Worm (Caenorhabditis elegans): ENCODE data around the gene Y46G5A.18.
A peak's percentile ranks its signal among the peaks of the same experiment; 100 is the strongest.

The Y46G5A.18 gene

DNA sequence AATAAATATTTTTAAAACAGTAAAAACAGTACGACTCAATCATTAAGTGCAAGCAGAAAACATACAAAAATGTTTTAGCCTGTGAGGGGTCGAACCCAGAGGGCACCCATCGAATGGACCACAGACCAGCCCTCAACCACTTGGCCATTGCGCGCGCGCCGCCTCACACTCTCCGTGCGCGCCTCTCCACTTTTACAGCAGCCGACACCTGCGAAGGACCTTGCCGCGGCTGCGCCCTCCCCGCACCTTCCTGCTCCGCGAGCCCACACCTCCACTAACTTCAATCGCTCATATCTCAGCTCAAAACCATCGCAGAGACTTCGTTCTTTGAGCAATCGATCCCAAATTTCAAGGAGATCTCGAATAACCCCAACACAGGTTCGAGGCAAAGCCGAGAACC lies 26.7 kb downstream of the Y46G5A.18 start:
- TF ChIP-seq elt-2 (tag; optimal IDR thresholded peaks at IDR 0.05) (peak; percentile 21), snpc-4 (tag; optimal IDR thresholded peaks at IDR 0.05) (peak; percentile 97), lin-15B (tag; optimal IDR thresholded peaks at IDR 0.05) (peak; percentile 53), nfya-1 (tag; optimal IDR thresholded peaks at IDR 0.05; ENCODE audit: insufficient read depth) (peak; percentile 50), lin-39 (tag; optimal IDR thresholded peaks at IDR 0.05) (peak; percentile 75), nhr-25 (tag; optimal IDR thresholded peaks at IDR 0.05) (peak; percentile 39), tbx-2 (tag; optimal IDR thresholded peaks at IDR 0.05) (peak; percentile 8)

DNA sequence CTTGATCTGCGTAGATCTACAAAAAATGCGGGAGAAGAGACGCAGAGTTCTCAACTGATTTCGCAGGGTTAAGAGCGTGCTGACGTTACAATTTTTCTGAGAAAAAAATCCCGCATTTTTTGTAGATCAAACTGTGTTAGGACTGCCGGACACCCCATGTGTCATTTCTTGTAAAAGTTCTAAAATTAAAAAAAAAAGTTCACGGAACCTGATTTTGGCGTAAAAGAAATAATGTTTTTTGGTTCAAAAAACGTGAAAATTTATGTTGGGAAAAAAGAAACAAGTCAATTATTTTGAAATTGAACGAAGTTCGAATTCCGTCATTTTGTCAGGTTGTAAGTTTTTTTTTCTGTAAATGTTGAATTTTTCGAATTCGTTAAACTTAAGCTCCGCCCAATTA lies 28.7 kb downstream of the Y46G5A.18 start, which contains the start of gene Y46G5A.34:
Y46G5A.34 (plus strand) TSS at position 301 of the 400 bp plus-strand sequence.
- TF ChIP-seq nhr-43 (tag; optimal IDR thresholded peaks at IDR 0.05; ENCODE audit: poor library complexity, severe bottlenecking) (no peak), ama-1 (optimal IDR thresholded peaks at IDR 0.05) (no peak), tbx-2 (tag; optimal IDR thresholded peaks at IDR 0.05) (no peak), nhr-67 (tag; optimal IDR thresholded peaks at IDR 0.05) (no peak), unc-39 (tag; optimal IDR thresholded peaks at IDR 0.05) (no peak), nhr-25 (tag; optimal IDR thresholded peaks at IDR 0.05) (no peak), jun-1 (tag; optimal IDR thresholded peaks at IDR 0.05) (no peak), eor-1 (tag; optimal IDR thresholded peaks at IDR 0.05) (no peak), zag-1 (tag; optimal IDR thresholded peaks at IDR 0.05) (no peak), pqm-1 (tag; optimal IDR thresholded peaks at IDR 0.05) (no peak), fkh-2 (tag; optimal IDR thresholded peaks at IDR 0.05) (no peak), snpc-4 (tag; optimal IDR thresholded peaks at IDR 0.05) (no peak), skn-1 (tag; optimal IDR thresholded peaks at IDR 0.05) (no peak)

DNA sequence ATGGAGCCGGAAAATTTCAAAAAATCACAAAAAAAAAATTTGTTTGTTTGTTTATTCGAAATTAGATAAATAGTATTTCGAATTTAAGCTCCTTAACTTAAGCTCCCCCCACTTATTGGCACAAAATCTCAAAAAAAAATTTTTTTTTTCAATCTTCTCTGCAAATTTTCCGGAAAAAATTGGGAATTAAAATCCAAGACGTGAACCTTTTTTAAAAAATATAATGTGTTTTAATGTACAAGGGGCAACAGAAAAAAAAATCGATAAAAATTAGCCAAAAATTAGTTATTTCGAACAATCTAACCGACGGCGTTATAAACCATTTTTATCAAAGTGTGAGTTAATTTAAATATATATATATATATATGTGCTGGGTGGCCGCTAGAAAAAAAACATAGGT lies 30.7 kb downstream of the Y46G5A.18 start, which contains the start of gene Y46G5A.14:
Y46G5A.14 (plus strand) TSS at position 301 of the 400 bp plus-strand sequence.
- TF ChIP-seq elt-1 (tag; optimal IDR thresholded peaks at IDR 0.05) (no peak), lin-15B (tag; optimal IDR thresholded peaks at IDR 0.05) (no peak), hmg-11 (tag; optimal IDR thresholded peaks at IDR 0.05) (no peak), nhr-237 (tag; optimal IDR thresholded peaks at IDR 0.05) (no peak)

DNA sequence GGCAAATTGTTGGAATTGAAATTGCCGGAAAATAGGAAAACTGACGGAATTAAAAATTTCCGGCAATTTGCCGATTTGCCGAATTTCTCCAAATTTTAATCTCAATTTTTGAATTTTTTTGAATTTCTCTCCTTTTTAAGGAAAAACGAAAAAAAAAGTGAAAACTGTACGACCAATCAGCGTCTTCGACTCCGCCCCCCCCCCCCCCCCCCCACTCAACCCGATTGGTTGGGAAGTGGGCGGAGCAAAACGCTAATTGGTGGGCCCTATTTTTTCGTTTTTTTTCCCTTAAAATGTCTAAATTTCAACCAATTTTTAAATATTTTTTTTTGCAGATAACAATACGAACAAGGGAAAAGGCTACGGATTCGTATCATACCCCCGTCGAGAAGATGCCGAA lies 35.1 kb downstream of the Y46G5A.18 start:
- no peak for TF ChIP-seq lin-15B (tag; optimal IDR thresholded peaks at IDR 0.05)
- no peak for TF ChIP-seq nhr-23 (tag; optimal IDR thresholded peaks at IDR 0.05)
- no peak for TF ChIP-seq ceh-82 (tag; optimal IDR thresholded peaks at IDR 0.05)
- TF ChIP-seq fkh-2 (tag; optimal IDR thresholded peaks at IDR 0.05), result no peak
- TF ChIP-seq ztf-11 (tag; optimal IDR thresholded peaks at IDR 0.05), result no peak
- TF ChIP-seq hmg-11 (tag; optimal IDR thresholded peaks at IDR 0.05), result no peak
- TF ChIP-seq elt-3 (tag; optimal IDR thresholded peaks at IDR 0.05), result no peak
- no peak for TF ChIP-seq ceh-16 (tag; optimal IDR thresholded peaks at IDR 0.05)
- TF ChIP-seq ceh-9 (tag; optimal IDR thresholded peaks at IDR 0.05), result no peak

DNA sequence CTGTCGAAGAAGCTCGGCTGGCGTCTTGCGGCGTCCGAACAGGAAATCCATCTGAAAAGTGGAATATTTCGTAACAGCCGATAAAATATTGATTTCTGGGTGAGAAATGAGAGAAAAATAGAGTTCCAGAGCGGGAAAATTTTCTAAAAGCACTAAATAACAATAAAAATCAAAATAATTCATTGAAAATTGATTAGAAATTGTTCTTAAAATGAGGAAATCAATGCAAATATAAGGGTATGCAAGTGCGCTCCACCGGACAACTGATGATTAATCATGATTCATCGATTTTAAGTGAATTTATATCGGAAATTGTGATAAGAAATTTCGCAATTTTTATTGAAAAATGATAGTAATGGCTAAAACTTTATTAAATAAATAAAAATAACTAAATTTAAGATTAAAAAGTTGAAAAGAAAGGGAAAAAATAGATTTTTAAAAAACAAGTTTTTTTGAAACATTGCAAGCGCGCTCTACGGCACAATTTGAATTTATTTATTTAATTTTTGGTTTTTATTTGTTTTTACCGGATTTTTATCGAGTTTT lies 36.8 kb downstream of the Y46G5A.18 start, which contains the start of the genes vps-2 and tiar-2:
vps-2 (minus strand) TSS at position 51 of the 546 bp plus-strand sequence.
tiar-2 (plus strand) TSS at position 520 of the 546 bp plus-strand sequence.
- peak; percentile 93 for TF ChIP-seq skn-1 (tag; optimal IDR thresholded peaks at IDR 0.05)
- peak; percentile 23 for TF ChIP-seq nfya-1 (tag; optimal IDR thresholded peaks at IDR 0.05; ENCODE audit: insufficient read depth)
- peak; percentile 89 for TF ChIP-seq pha-4 (tag; optimal IDR thresholded peaks at IDR 0.05)
- TF ChIP-seq eor-1 (tag; optimal IDR thresholded peaks at IDR 0.05), result peak in 1 of 2 experiments; percentile 60
- TF ChIP-seq egl-5 (tag; optimal IDR thresholded peaks at IDR 0.05), result no peak
- TF ChIP-seq lin-15B (tag; optimal IDR thresholded peaks at IDR 0.05), result peak; percentile 85
- TF ChIP-seq ama-1 (optimal IDR thresholded peaks at IDR 0.05), result no peak
- TF ChIP-seq snpc-4 (tag; optimal IDR thresholded peaks at IDR 0.05), result peak; percentile 80
- peak; percentile 98 for TF ChIP-seq pqm-1 (tag; optimal IDR thresholded peaks at IDR 0.05)
- peak; percentile 57 for TF ChIP-seq jun-1 (tag; optimal IDR thresholded peaks at IDR 0.05)
- TF ChIP-seq egl-27 (tag; optimal IDR thresholded peaks at IDR 0.05), result no peak
- peak; percentile 61 for TF ChIP-seq elt-2 (tag; optimal IDR thresholded peaks at IDR 0.05)
- TF ChIP-seq R02D3.7 (tag; optimal IDR thresholded peaks at IDR 0.05), result peak; percentile 33
- TF ChIP-seq nhr-23 (tag; optimal IDR thresholded peaks at IDR 0.05), result peak; percentile 25
- TF ChIP-seq ceh-28 (tag; optimal IDR thresholded peaks at IDR 0.05), result peak; percentile 75
- peak; percentile 89 for TF ChIP-seq fos-1 (tag; optimal IDR thresholded peaks at IDR 0.05)
- no peak for TF ChIP-seq unc-62 (GFP tag; optimal IDR thresholded peaks at IDR 0.05)
